Fruit fly (Drosophila melanogaster) whole organism, embryonic: ENCODE measurements around the gene CG9903.

Experiments
- Ada2b ChIP-seq: fragments of 200-800 bp; sonication (Bioruptor generic); IDR thresholded peaks from 2 replicates; pipeline ENCODE4 v1.3.6; 2022; ENCODE audit warnings: missing biosample characterization, missing genetic modification characterization
- CG10147 ChIP-seq: fragments of 200-800 bp; sonication (Bioruptor generic); optimal IDR thresholded peaks from 2 replicates; lab custom pipeline; 2019; ENCODE audit warnings: missing biosample characterization, mild to moderate bottlenecking, missing genetic modification characterization, moderate library complexity
- CG10209 ChIP-seq: fragments of 200-800 bp; sonication (Bioruptor generic); optimal IDR thresholded peaks from 3 replicates; lab custom pipeline; 2017; ENCODE audit warnings: missing biosample characterization, mild to moderate bottlenecking, missing genetic modification characterization, missing genetic modification reagents
- CG10267 ChIP-seq: fragments of 200-800 bp; sonication (Bioruptor generic); optimal IDR thresholded peaks from 2 replicates; lab custom pipeline; 2018; ENCODE audit warnings: missing biosample characterization, mild to moderate bottlenecking, missing genetic modification characterization, moderate library complexity
- CG11723 ChIP-seq: fragments of 200-800 bp; sonication (Bioruptor generic); optimal IDR thresholded peaks from 2 replicates; lab custom pipeline; 2017; ENCODE audit warnings: missing biosample characterization, mild to moderate bottlenecking, missing genetic modification characterization
- CG12071 ChIP-seq: fragments of 200-800 bp; sonication (Bioruptor generic); optimal IDR thresholded peaks from 3 replicates; lab custom pipeline; 2018; ENCODE audit warnings: missing biosample characterization, mild to moderate bottlenecking, missing genetic modification characterization
- CG12236 ChIP-seq: fragments of 200-800 bp; sonication (Bioruptor generic); optimal IDR thresholded peaks from 2 replicates; lab custom pipeline; 2016; ENCODE audit warnings: missing biosample characterization, missing genetic modification characterization
- CG13424 ChIP-seq: fragments of 200-800 bp; sonication (Bioruptor generic); optimal IDR thresholded peaks from 2 replicates; lab custom pipeline; 2019; ENCODE audit warnings: missing biosample characterization, mild to moderate bottlenecking, missing genetic modification characterization, moderate library complexity
- CG13894 ChIP-seq: fragments of 200-800 bp; sonication (Bioruptor generic); optimal IDR thresholded peaks from 3 replicates; lab custom pipeline; 2018; ENCODE audit warnings: missing biosample characterization, mild to moderate bottlenecking, missing genetic modification characterization, moderate library complexity
- CG15269 ChIP-seq: fragments of 200-800 bp; sonication (Bioruptor generic); optimal IDR thresholded peaks from 2 replicates; lab custom pipeline; 2018; ENCODE audit warnings: missing biosample characterization, mild to moderate bottlenecking, missing genetic modification characterization, moderate library complexity
- CG15601 ChIP-seq: fragments of 200-800 bp; sonication (Bioruptor generic); optimal IDR thresholded peaks from 3 replicates; lab custom pipeline; 2019; ENCODE audit warnings: missing biosample characterization, mild to moderate bottlenecking, missing genetic modification characterization, moderate library complexity
- CG17359 ChIP-seq: fragments of 200-800 bp; sonication (Bioruptor generic); optimal IDR thresholded peaks from 3 replicates; lab custom pipeline; 2018; ENCODE audit warnings: missing biosample characterization, mild to moderate bottlenecking, missing genetic modification characterization, moderate library complexity
- CG17802 ChIP-seq: fragments of 200-800 bp; sonication (Bioruptor generic); optimal IDR thresholded peaks from 2 replicates; lab custom pipeline; 2018; ENCODE audit warnings: missing biosample characterization, mild to moderate bottlenecking, missing genetic modification characterization, moderate library complexity
- CG32532 ChIP-seq: fragments of 200-800 bp; sonication (Bioruptor generic); IDR thresholded peaks from 2 replicates; pipeline ENCODE4 v1.3.6; 2022; ENCODE audit warnings: missing biosample characterization, missing genetic modification characterization
- CG34376 ChIP-seq: fragments of 200-800 bp; sonication (Bioruptor generic); optimal IDR thresholded peaks from 2 replicates; lab custom pipeline; 2018; ENCODE audit warnings: missing biosample characterization, mild to moderate bottlenecking, missing genetic modification characterization
- CG3995 ChIP-seq: fragments of 200-800 bp; sonication (Bioruptor generic); optimal IDR thresholded peaks from 3 replicates; lab custom pipeline; 2016; ENCODE audit warnings: missing biosample characterization, missing genetic modification characterization
- CG4404 ChIP-seq: fragments of 200-800 bp; sonication (Bioruptor generic); IDR thresholded peaks from 2 replicates; pipeline ENCODE4 v1.3.6; 2022; ENCODE audit warnings: missing biosample characterization, missing genetic modification characterization
- CG7839 ChIP-seq: fragments of 200-800 bp; sonication (Bioruptor generic); optimal IDR thresholded peaks from 3 replicates; lab custom pipeline; 2018; ENCODE audit warnings: missing biosample characterization, mild to moderate bottlenecking, missing genetic modification characterization, moderate library complexity
- CG9215 ChIP-seq: fragments of 200-800 bp; sonication (Bioruptor generic); IDR thresholded peaks from 2 replicates; pipeline ENCODE4 v1.3.6; 2022; ENCODE audit warnings: missing biosample characterization, missing genetic modification characterization
- CG9727 ChIP-seq: fragments of 200-800 bp; sonication (Bioruptor generic); optimal IDR thresholded peaks from 3 replicates; lab custom pipeline; 2017; ENCODE audit warnings: missing biosample characterization, mild to moderate bottlenecking, missing genetic modification characterization
- CoRest ChIP-seq: fragments of 200-800 bp; sonication (Bioruptor generic); optimal IDR thresholded peaks from 3 replicates; lab custom pipeline; 2018; ENCODE audit warnings: missing biosample characterization, mild to moderate bottlenecking, missing genetic modification characterization, moderate library complexity
- D19B ChIP-seq: fragments of 200-800 bp; sonication (Bioruptor generic); optimal IDR thresholded peaks from 2 replicates; lab custom pipeline; 2017; ENCODE audit warnings: missing biosample characterization, mild to moderate bottlenecking, missing genetic modification characterization
- Dip3 ChIP-seq: fragments of 200-800 bp; sonication (Bioruptor generic); optimal IDR thresholded peaks from 3 replicates; lab custom pipeline; 2016; ENCODE audit warnings: missing biosample characterization, missing genetic modification characterization
- Dp ChIP-seq: fragments of 200-800 bp; sonication (Bioruptor generic); optimal IDR thresholded peaks from 2 replicates; lab custom pipeline; 2018; ENCODE audit warnings: missing biosample characterization, mild to moderate bottlenecking, missing genetic modification characterization, moderate library complexity
- Eip74EF ChIP-seq, 2 experiments: fragments of 200-800 bp in 1 of 2; fragments of >200 bp in 1 of 2; sonication (Bioruptor generic) in 1 of 2; optimal IDR thresholded peaks; 2 replicates each; lab custom pipeline; 2017 to 2019; ENCODE audit warnings: missing biosample characterization in 2 of 2, missing genetic modification characterization in 2 of 2, mild to moderate bottlenecking in 1 of 2, moderate library complexity in 1 of 2
- Fer1 ChIP-seq: fragments of 200-800 bp; sonication (Bioruptor generic); optimal IDR thresholded peaks from 2 replicates; lab custom pipeline; 2017; ENCODE audit warnings: missing biosample characterization, mild to moderate bottlenecking, missing genetic modification characterization
- Fer2 ChIP-seq: fragments of 200-800 bp; sonication (Bioruptor generic); optimal IDR thresholded peaks from 2 replicates; lab custom pipeline; 2018; ENCODE audit warnings: missing biosample characterization, mild to moderate bottlenecking, missing genetic modification characterization, moderate library complexity
- HHEX ChIP-seq: fragments of 200-800 bp; sonication (Bioruptor generic); optimal IDR thresholded peaks from 3 replicates; lab custom pipeline; 2017; ENCODE audit warnings: missing biosample characterization, mild to moderate bottlenecking, missing genetic modification characterization, missing genetic modification reagents
- Hand ChIP-seq: fragments of 200-800 bp; sonication (Bioruptor generic); optimal IDR thresholded peaks from 2 replicates; lab custom pipeline; 2017; ENCODE audit warnings: mild to moderate bottlenecking, missing biosample characterization, missing genetic modification reagents, missing genetic modification characterization
- NFAT ChIP-seq: fragments of 200-800 bp; sonication (Bioruptor generic); IDR thresholded peaks from 2 replicates; pipeline ENCODE4 v1.3.6; 2022; ENCODE audit warnings: missing biosample characterization, missing genetic modification characterization
- Opbp ChIP-seq: fragments of 200-800 bp; sonication (Bioruptor generic); IDR thresholded peaks from 3 replicates; pipeline ENCODE4 v1.3.6; 2022; ENCODE audit warnings: missing biosample characterization, missing genetic modification characterization; ENCODE audit not compliant: partially characterized antibody
- Rx ChIP-seq: fragments of 200-800 bp; sonication (Bioruptor generic); IDR thresholded peaks from 2 replicates; pipeline ENCODE4 v1.3.6; 2022; ENCODE audit warnings: missing biosample characterization, missing genetic modification characterization
- cg ChIP-seq: fragments of 200-800 bp; sonication (Bioruptor generic); optimal IDR thresholded peaks from 3 replicates; lab custom pipeline; 2019; ENCODE audit warnings: missing biosample characterization, mild to moderate bottlenecking, missing genetic modification characterization, moderate library complexity
- dmrt11E ChIP-seq: fragments of 200-800 bp; sonication (Bioruptor generic); optimal IDR thresholded peaks from 3 replicates; lab custom pipeline; 2018; ENCODE audit warnings: missing biosample characterization, mild to moderate bottlenecking, missing genetic modification characterization, moderate library complexity
- fd102C ChIP-seq: fragments of 200-800 bp; sonication (Bioruptor generic); optimal IDR thresholded peaks from 2 replicates; lab custom pipeline; 2018; ENCODE audit warnings: missing biosample characterization, mild to moderate bottlenecking, missing genetic modification characterization, moderate library complexity
- fu2 ChIP-seq: fragments of 200-800 bp; sonication (Bioruptor generic); optimal IDR thresholded peaks from 2 replicates; lab custom pipeline; 2016; ENCODE audit warnings: missing biosample characterization, missing genetic modification characterization
- grau ChIP-seq: fragments of 200-800 bp; optimal IDR thresholded peaks from 3 replicates; lab custom pipeline; 2019; ENCODE audit warnings: missing biosample characterization, mild to moderate bottlenecking, missing genetic modification characterization, moderate library complexity
- hbn ChIP-seq: fragments of 200-800 bp; sonication (Bioruptor generic); IDR thresholded peaks from 2 replicates; pipeline ENCODE4 v1.3.6; 2022; ENCODE audit warnings: missing biosample characterization, missing genetic modification characterization; ENCODE audit not compliant: partially characterized antibody
- lab ChIP-seq: fragments of 200-800 bp; sonication (Bioruptor generic); optimal IDR thresholded peaks from 3 replicates; lab custom pipeline; 2017; ENCODE audit warnings: missing biosample characterization, missing genetic modification characterization, mild to moderate bottlenecking, moderate library complexity, missing genetic modification reagents
- lilli ChIP-seq: fragments of 200-800 bp; sonication (Bioruptor generic); optimal IDR thresholded peaks from 3 replicates; lab custom pipeline; 2016; ENCODE audit warnings: missing biosample characterization, missing genetic modification characterization
- org-1 ChIP-seq: fragments of 200-800 bp; sonication (Bioruptor generic); optimal IDR thresholded peaks from 2 replicates; lab custom pipeline; 2017; ENCODE audit warnings: missing biosample characterization, missing genetic modification characterization
- sd ChIP-seq: fragments of 200-800 bp; sonication (Bioruptor generic); optimal IDR thresholded peaks from 3 replicates; lab custom pipeline; 2018; ENCODE audit warnings: missing biosample characterization, mild to moderate bottlenecking, missing genetic modification characterization, moderate library complexity
- sqz ChIP-seq: fragments of 200-800 bp; sonication (Bioruptor generic); optimal IDR thresholded peaks from 3 replicates; lab custom pipeline; 2018; ENCODE audit warnings: missing biosample characterization, mild to moderate bottlenecking, missing genetic modification characterization
- stwl ChIP-seq: fragments of 200-800 bp; sonication (Bioruptor generic); optimal IDR thresholded peaks from 3 replicates; lab custom pipeline; 2018; ENCODE audit warnings: missing biosample characterization, mild to moderate bottlenecking, missing genetic modification characterization, moderate library complexity
- tx ChIP-seq: fragments of 200-800 bp; sonication (Bioruptor generic); optimal IDR thresholded peaks from 2 replicates; lab custom pipeline; 2016; ENCODE audit warnings: missing biosample characterization, missing genetic modification characterization
- vnd ChIP-seq: fragments of 200-800 bp; sonication (Bioruptor generic); IDR thresholded peaks from 3 replicates; pipeline ENCODE4 v1.3.6; 2022; ENCODE audit warnings: missing biosample characterization, missing genetic modification characterization; ENCODE audit not compliant: partially characterized antibody
- wek ChIP-seq: fragments of 200-800 bp; sonication (Bioruptor generic); optimal IDR thresholded peaks from 3 replicates; lab custom pipeline; 2018; ENCODE audit warnings: missing biosample characterization, mild to moderate bottlenecking, missing genetic modification characterization, moderate library complexity
- wor ChIP-seq: fragments of 200-800 bp; sonication (Bioruptor generic); IDR thresholded peaks from 2 replicates; pipeline ENCODE4 v1.3.6; 2022; ENCODE audit warnings: missing biosample characterization, missing genetic modification characterization
- zen2 ChIP-seq: fragments of 200-800 bp; sonication (Bioruptor generic); IDR thresholded peaks from 3 replicates; pipeline ENCODE4 v1.3.6; 2022; ENCODE audit warnings: missing biosample characterization, missing genetic modification characterization; ENCODE audit not compliant: partially characterized antibody

CG9903 gene

dm6 chrX:16585569-16585968, 44.9 kb upstream of the CG9903 start:
- peak; percentile 7 for TF ChIP-seq HHEX (GFP tag; lab: Kevin White, UChicago)
- TF ChIP-seq lilli (GFP tag; lab: Kevin White, UChicago) = peak; percentile 12
- peak; percentile 11 for TF ChIP-seq CG13894 (tag; lab: Kevin White, UChicago)
- peak; percentile 43 for TF ChIP-seq CG9727 (GFP tag; lab: Kevin White, UChicago)
- TF ChIP-seq CG17802 (tag; lab: Kevin White, UChicago) = no peak
- TF ChIP-seq wor = no peak
- no peak for TF ChIP-seq CG3995 (GFP tag; lab: Kevin White, UChicago)
- no peak for TF ChIP-seq Rx (GFP tag; lab: Robert Waterston, UW)
- no peak for TF ChIP-seq CG11723 (GFP tag; lab: Kevin White, UChicago)
- peak; percentile 50 for TF ChIP-seq sqz (GFP tag; lab: Kevin White, UChicago)
- TF ChIP-seq org-1 (GFP tag; lab: Kevin White, UChicago) = no peak
- peak; percentile 20 for TF ChIP-seq CG17359 (tag; lab: Kevin White, UChicago)
- no peak for TF ChIP-seq Eip74EF (GFP tag; optimal IDR thresholded peaks at IDR 0.05; lab: Kevin White, UChicago)
- no peak for TF ChIP-seq hbn (GFP tag; lab: Robert Waterston, UW)
- no peak for TF ChIP-seq vnd (GFP tag; lab: Robert Waterston, UW)
- TF ChIP-seq NFAT (GFP tag; lab: Robert Waterston, UW) = no peak
- TF ChIP-seq CG9215 (GFP tag; lab: Robert Waterston, UW) = no peak
- TF ChIP-seq CG34376 (GFP tag; lab: Kevin White, UChicago) = peak; percentile 19
- no peak for TF ChIP-seq CG12071 (GFP tag; lab: Kevin White, UChicago)
- TF ChIP-seq CG15601 (tag; lab: Kevin White, UChicago) = no peak
- peak; percentile 55; the same call in 1 of the 2 replicates for TF ChIP-seq CG32532 (GFP tag; lab: Robert Waterston, UW)
- no peak for TF ChIP-seq fu2
- no peak for TF ChIP-seq Opbp
- TF ChIP-seq Ada2b (GFP tag; lab: Robert Waterston, UW) = peak; percentile 44; the same call in 1 of the 2 replicates
- TF ChIP-seq CG7839 (tag; lab: Kevin White, UChicago) = peak; percentile 49
- no peak for TF ChIP-seq sd
- TF ChIP-seq Fer1 (GFP tag; lab: Kevin White, UChicago) = peak; percentile 51
- peak; percentile 5 for TF ChIP-seq Fer2 (tag; lab: Kevin White, UChicago)
- no peak for TF ChIP-seq fd102C (GFP tag; lab: Kevin White, UChicago)
- TF ChIP-seq Dip3 = no peak
- no peak for TF ChIP-seq CG4404 (GFP tag; lab: Robert Waterston, UW)
- no peak for TF ChIP-seq zen2 (GFP tag; lab: Robert Waterston, UW)
- TF ChIP-seq wek (GFP tag; lab: Kevin White, UChicago) = no peak
- TF ChIP-seq dmrt11E (tag; lab: Kevin White, UChicago) = no peak
- no peak for TF ChIP-seq tx (GFP tag; lab: Kevin White, UChicago)
- peak; percentile 24 for TF ChIP-seq CoRest (tag; lab: Kevin White, UChicago)
- peak; percentile 25 for TF ChIP-seq CG13424 (tag; lab: Kevin White, UChicago)
- TF ChIP-seq stwl = no peak
- no peak for TF ChIP-seq Dp (GFP tag; lab: Kevin White, UChicago)
- no peak for TF ChIP-seq D19B (GFP tag; lab: Kevin White, UChicago)
- no peak for TF ChIP-seq lab (GFP tag; lab: Kevin White, UChicago)
- peak; percentile 36 for TF ChIP-seq Hand
- TF ChIP-seq CG10267 (tag; lab: Kevin White, UChicago) = peak; percentile 1
- peak; percentile 43 for TF ChIP-seq CG15269 (tag; lab: Kevin White, UChicago)
- TF ChIP-seq CG10209 (GFP tag; lab: Kevin White, UChicago) = no peak
- TF ChIP-seq grau = peak; percentile 39
- TF ChIP-seq CG10147 (GFP tag; lab: Kevin White, UChicago) = no peak
- no peak for TF ChIP-seq cg (GFP tag; lab: Kevin White, UChicago)
- TF ChIP-seq CG12236 (GFP tag; lab: Kevin White, UChicago) = no peak
